Fruit fly (Drosophila melanogaster) whole organism, embryonic: Measurements from ENCODE around the gene CG10064.

Experiments used
- Atf6 ChIP-seq: fragments of 200-800 bp; sonication (Bioruptor generic); IDR thresholded peaks from 2 replicates; pipeline ENCODE4 v1.3.6; 2022; ENCODE audit warnings: missing biosample characterization, missing genetic modification characterization
- Blimp-1 ChIP-seq: fragments of 200-800 bp; sonication (Bioruptor generic); optimal IDR thresholded peaks from 3 replicates; lab custom pipeline; 2018; ENCODE audit warnings: missing biosample characterization, missing genetic modification characterization, mild to moderate bottlenecking, moderate library complexity, missing genetic modification reagents
- CG10366 ChIP-seq: fragments of 200-800 bp; sonication (Bioruptor generic); IDR thresholded peaks from 2 replicates; pipeline ENCODE4 v1.3.6; 2022; ENCODE audit warnings: missing biosample characterization, missing genetic modification characterization
- CG11093 ChIP-seq: fragments of 200-800 bp; sonication (Bioruptor generic); IDR thresholded peaks from 3 replicates; pipeline ENCODE4 v1.3.6; 2022; ENCODE audit warnings: missing biosample characterization, missing genetic modification characterization
- CG11456 ChIP-seq: fragments of 200-800 bp; sonication (Bioruptor generic); IDR thresholded peaks from 3 replicates; pipeline ENCODE4 v1.3.6; 2022; ENCODE audit warnings: missing biosample characterization, missing genetic modification characterization
- CG11723 ChIP-seq: fragments of 200-800 bp; sonication (Bioruptor generic); optimal IDR thresholded peaks from 2 replicates; lab custom pipeline; 2017; ENCODE audit warnings: missing biosample characterization, mild to moderate bottlenecking, missing genetic modification characterization
- CG12236 ChIP-seq: fragments of 200-800 bp; sonication (Bioruptor generic); optimal IDR thresholded peaks from 2 replicates; lab custom pipeline; 2016; ENCODE audit warnings: missing biosample characterization, missing genetic modification characterization
- CG12391 ChIP-seq: fragments of 200-800 bp; sonication (Bioruptor generic); optimal IDR thresholded peaks from 3 replicates; lab custom pipeline; 2018; ENCODE audit warnings: missing biosample characterization, mild to moderate bottlenecking, missing genetic modification characterization, moderate library complexity
- CG14710 ChIP-seq: fragments of 200-800 bp; sonication (Bioruptor generic); optimal IDR thresholded peaks from 3 replicates; lab custom pipeline; 2019; ENCODE audit warnings: missing biosample characterization, mild to moderate bottlenecking, missing genetic modification characterization, moderate library complexity
- CG1647 ChIP-seq: fragments of 200-800 bp; sonication (Bioruptor generic); optimal IDR thresholded peaks from 3 replicates; lab custom pipeline; 2016; ENCODE audit warnings: missing biosample characterization, missing genetic modification characterization
- CG16815 ChIP-seq: fragments of 200-800 bp; sonication (Bioruptor generic); optimal IDR thresholded peaks from 3 replicates; lab custom pipeline; 2017; ENCODE audit warnings: missing biosample characterization, mild to moderate bottlenecking, missing genetic modification characterization
- CG17186 ChIP-seq: fragments of 200-800 bp; sonication (Bioruptor generic); optimal IDR thresholded peaks from 3 replicates; lab custom pipeline; 2017; ENCODE audit warnings: missing biosample characterization, missing genetic modification reagents, missing genetic modification characterization
- CG32532 ChIP-seq: fragments of 200-800 bp; sonication (Bioruptor generic); IDR thresholded peaks from 2 replicates; pipeline ENCODE4 v1.3.6; 2022; ENCODE audit warnings: missing biosample characterization, missing genetic modification characterization
- CG33557 ChIP-seq: fragments of 200-800 bp; sonication (Bioruptor generic); optimal IDR thresholded peaks from 2 replicates; lab custom pipeline; 2019; ENCODE audit warnings: missing biosample characterization, mild to moderate bottlenecking, missing genetic modification characterization, moderate library complexity
- CG43689 ChIP-seq: fragments of 200-800 bp; sonication (Bioruptor generic); IDR thresholded peaks from 2 replicates; pipeline ENCODE4 v1.3.6; 2022; ENCODE audit warnings: missing biosample characterization, missing genetic modification characterization
- CG6272 ChIP-seq: fragments of 200-800 bp; sonication (Bioruptor generic); IDR thresholded peaks from 2 replicates; pipeline ENCODE4 v1.3.6; 2022; ENCODE audit warnings: missing biosample characterization, missing genetic modification characterization
- CG7556 ChIP-seq: fragments of 200-800 bp; sonication (Bioruptor generic); optimal IDR thresholded peaks from 2 replicates; lab custom pipeline; 2017; ENCODE audit warnings: missing biosample characterization, mild to moderate bottlenecking, missing genetic modification characterization
- CG7987 ChIP-seq: fragments of 200-800 bp; sonication (Bioruptor generic); optimal IDR thresholded peaks from 2 replicates; lab custom pipeline; 2018; ENCODE audit warnings: missing biosample characterization, mild to moderate bottlenecking, missing genetic modification characterization, moderate library complexity
- CG9817 ChIP-seq: fragments of 200-800 bp; sonication (Bioruptor generic); optimal IDR thresholded peaks from 2 replicates; lab custom pipeline; 2018; ENCODE audit warnings: missing biosample characterization, mild to moderate bottlenecking, missing genetic modification characterization, moderate library complexity
- D ChIP-seq, 2 experiments: fragments of 200-800 bp in 1 of 2; fragments of >200 bp in 1 of 2; sonication (Bioruptor generic) in 1 of 2; optimal IDR thresholded peaks; 2 replicates in 1 of 2; 3 replicates in 1 of 2; lab custom pipeline; 2017; ENCODE audit warnings: mild to moderate bottlenecking in 1 of 2, missing biosample characterization in 1 of 2, missing genetic modification characterization in 1 of 2, missing genetic modification reagents in 1 of 2
- Dfd ChIP-seq, 2 experiments: fragments of >200 bp; optimal IDR thresholded peaks; 2 replicates each; lab custom pipeline; 2017; ENCODE audit warnings: missing biosample characterization in 2 of 2, missing genetic modification characterization in 2 of 2
- Doc2 ChIP-seq: fragments of 200-800 bp; sonication (Bioruptor generic); IDR thresholded peaks from 2 replicates; pipeline ENCODE4 v1.3.6; 2022; ENCODE audit warnings: missing biosample characterization, missing genetic modification characterization
- E2f2 ChIP-seq: fragments of 200-800 bp; sonication (Bioruptor generic); IDR thresholded peaks from 2 replicates; pipeline ENCODE4 v1.3.6; 2022; ENCODE audit warnings: missing biosample characterization, missing genetic modification characterization
- Lhr ChIP-seq: fragments of 200-800 bp; sonication (Bioruptor generic); optimal IDR thresholded peaks from 3 replicates; lab custom pipeline; 2017; ENCODE audit warnings: mild to moderate bottlenecking, missing biosample characterization, missing genetic modification reagents, missing genetic modification characterization
- Lim3 ChIP-seq: fragments of 200-800 bp; sonication (Bioruptor generic); IDR thresholded peaks from 2 replicates; pipeline ENCODE4 v1.3.6; 2022; ENCODE audit warnings: missing biosample characterization, missing genetic modification characterization
- Mad ChIP-seq: fragments of 200-800 bp; sonication (Bioruptor generic); optimal IDR thresholded peaks from 2 replicates; lab custom pipeline; 2016; ENCODE audit warnings: missing biosample characterization, missing genetic modification characterization
- NC2α ChIP-seq: fragments of 200-800 bp; sonication (Bioruptor generic); optimal IDR thresholded peaks from 2 replicates; lab custom pipeline; 2016; ENCODE audit warnings: missing biosample characterization, missing genetic modification characterization
- Pdp1 ChIP-seq, 2 experiments: fragments of 200-800 bp; sonication (Bioruptor generic); optimal IDR thresholded peaks; 3 replicates each; lab custom pipeline; 2016; ENCODE audit warnings: missing biosample characterization in 2 of 2, missing genetic modification characterization in 2 of 2, mild to moderate bottlenecking in 1 of 2, moderate library complexity in 1 of 2
- Sin3A ChIP-seq: fragments of >200 bp; optimal IDR thresholded peaks from 2 replicates; lab custom pipeline; 2018
- Six4 ChIP-seq: fragments of 200-800 bp; sonication (Bioruptor generic); optimal IDR thresholded peaks from 2 replicates; lab custom pipeline; 2016; ENCODE audit warnings: missing biosample characterization, missing genetic modification characterization
- Xrp1 ChIP-seq: fragments of 200-800 bp; sonication (Bioruptor generic); IDR thresholded peaks from 2 replicates; pipeline ENCODE4 v1.3.6; 2022; ENCODE audit warnings: missing biosample characterization, missing genetic modification characterization
- ap ChIP-seq: fragments of 200-800 bp; sonication (Bioruptor generic); IDR thresholded peaks from 2 replicates; pipeline ENCODE4 v1.3.6; 2022; ENCODE audit warnings: missing biosample characterization, missing genetic modification characterization
- caup ChIP-seq: fragments of 200-800 bp; sonication (Bioruptor generic); optimal IDR thresholded peaks from 3 replicates; lab custom pipeline; 2017; ENCODE audit warnings: missing biosample characterization, mild to moderate bottlenecking, missing genetic modification characterization, moderate library complexity; ENCODE audit not compliant: severe bottlenecking
- danr ChIP-seq: fragments of 200-800 bp; sonication (Bioruptor generic); IDR thresholded peaks from 2 replicates; pipeline ENCODE4 v1.3.6; 2022; ENCODE audit warnings: missing biosample characterization, missing genetic modification characterization
- fd3F ChIP-seq: fragments of 200-800 bp; sonication (Bioruptor generic); optimal IDR thresholded peaks from 2 replicates; lab custom pipeline; 2018; ENCODE audit warnings: missing biosample characterization, mild to moderate bottlenecking, missing genetic modification characterization, moderate library complexity
- fd64A ChIP-seq: fragments of 200-800 bp; sonication (Bioruptor generic); optimal IDR thresholded peaks from 3 replicates; lab custom pipeline; 2018; ENCODE audit warnings: missing biosample characterization, mild to moderate bottlenecking, missing genetic modification characterization
- gfzf ChIP-seq: fragments of 200-800 bp; sonication (Bioruptor generic); optimal IDR thresholded peaks from 2 replicates; lab custom pipeline; 2016; ENCODE audit warnings: missing biosample characterization, mild to moderate bottlenecking, missing genetic modification characterization, moderate library complexity
- ind ChIP-seq: fragments of 200-800 bp; sonication (Bioruptor generic); optimal IDR thresholded peaks from 3 replicates; lab custom pipeline; 2016; ENCODE audit warnings: missing biosample characterization, missing genetic modification characterization
- ken ChIP-seq: fragments of 200-800 bp; sonication (Bioruptor generic); IDR thresholded peaks from 3 replicates; pipeline ENCODE4 v1.3.6; 2022; ENCODE audit warnings: missing biosample characterization, missing genetic modification characterization
- kni ChIP-seq: fragments of 200-800 bp; sonication (Bioruptor generic); optimal IDR thresholded peaks from 3 replicates; lab custom pipeline; 2017; ENCODE audit warnings: mild to moderate bottlenecking, missing biosample characterization, missing genetic modification reagents, missing genetic modification characterization
- luna ChIP-seq: fragments of 200-800 bp; sonication (Bioruptor generic); optimal IDR thresholded peaks from 2 replicates; lab custom pipeline; 2016; ENCODE audit warnings: missing biosample characterization, missing genetic modification characterization
- maf-S ChIP-seq: fragments of 200-800 bp; sonication (Bioruptor generic); optimal IDR thresholded peaks from 2 replicates; lab custom pipeline; 2016; ENCODE audit warnings: missing biosample characterization, missing genetic modification characterization
- nmo ChIP-seq: fragments of 200-800 bp; sonication (Bioruptor generic); optimal IDR thresholded peaks from 2 replicates; lab custom pipeline; 2018; ENCODE audit warnings: missing biosample characterization, mild to moderate bottlenecking, missing genetic modification characterization, moderate library complexity
- p53 ChIP-seq: fragments of 200-800 bp; sonication (Bioruptor generic); optimal IDR thresholded peaks from 2 replicates; lab custom pipeline; 2016; ENCODE audit warnings: missing biosample characterization, missing genetic modification characterization
- peb ChIP-seq: fragments of 200-800 bp; sonication (Bioruptor generic); IDR thresholded peaks from 2 replicates; pipeline ENCODE4 v1.3.6; 2022; ENCODE audit warnings: missing biosample characterization, missing genetic modification characterization
- repo ChIP-seq: fragments of 200-800 bp; sonication (Bioruptor generic); optimal IDR thresholded peaks from 2 replicates; lab custom pipeline; 2016; ENCODE audit warnings: missing biosample characterization, missing genetic modification characterization
- sima ChIP-seq: fragments of 200-800 bp; sonication (Bioruptor generic); optimal IDR thresholded peaks from 2 replicates; lab custom pipeline; 2016; ENCODE audit warnings: missing biosample characterization, missing genetic modification characterization
- sob ChIP-seq: fragments of 200-800 bp; sonication (Bioruptor generic); IDR thresholded peaks from 2 replicates; pipeline ENCODE4 v1.3.6; 2022; ENCODE audit warnings: missing biosample characterization, missing genetic modification characterization
- ssp ChIP-seq: fragments of 200-800 bp; sonication (Bioruptor generic); IDR thresholded peaks from 2 replicates; pipeline ENCODE4 v1.3.6; 2022; ENCODE audit warnings: missing biosample characterization, missing genetic modification characterization
- tap ChIP-seq: fragments of 200-800 bp; optimal IDR thresholded peaks from 3 replicates; lab custom pipeline; 2019; ENCODE audit warnings: missing biosample characterization, mild to moderate bottlenecking, missing genetic modification characterization, moderate library complexity
- tin ChIP-seq: fragments of 200-800 bp; sonication (Bioruptor generic); optimal IDR thresholded peaks from 3 replicates; lab custom pipeline; 2016; ENCODE audit warnings: missing biosample characterization, missing genetic modification characterization

The CG10064 gene

DNA sequence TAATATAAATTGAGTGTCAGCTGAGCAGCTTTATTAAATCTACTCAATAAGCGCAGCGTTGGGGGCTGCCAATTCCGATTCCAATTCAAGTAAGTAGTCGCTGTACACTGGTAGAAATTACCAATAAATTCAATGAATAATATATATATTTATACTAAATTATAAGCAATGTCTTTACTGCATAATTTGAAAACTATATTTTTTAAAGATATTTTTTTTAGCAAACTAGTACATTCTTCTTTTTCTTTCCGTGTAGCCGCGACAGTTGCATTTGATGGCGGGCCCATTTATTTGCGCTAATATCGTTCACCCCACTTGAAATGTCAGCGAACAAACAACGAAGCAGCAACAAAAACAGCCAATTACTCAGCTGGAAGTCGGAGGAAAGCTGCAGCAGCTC is 9.7 kb upstream of the CG10064 start (continued):
- TF ChIP-seq NC2α (GFP tag; lab: Kevin White, UChicago) (no peak), Lhr (GFP tag; lab: Kevin White, UChicago) (peak; percentile 3), ap (GFP tag; lab: Robert Waterston, UW) (peak; percentile 41; the same call in 1 of the 2 replicates), repo (GFP tag; lab: Kevin White, UChicago) (no peak), Mad (GFP tag; lab: Kevin White, UChicago) (no peak), CG11456 (GFP tag; lab: Robert Waterston, UW) (peak; percentile 45; the same call in 1 of the 3 replicates), ind (peak; percentile 49), ken (GFP tag; lab: Robert Waterston, UW) (peak; percentile 58; the same call in 1 of the 3 replicates), maf-S (GFP tag; lab: Kevin White, UChicago) (no peak), CG16815 (peak; percentile 42), tap (tag; lab: Kevin White, UChicago) (peak; percentile 26), Lim3 (GFP tag; lab: Robert Waterston, UW) (peak; percentile 52; the same call in 1 of the 2 replicates), CG12391 (tag; lab: Kevin White, UChicago) (peak; percentile 75), CG17186 (GFP tag; lab: Kevin White, UChicago) (no peak), Doc2 (no peak), Six4 (GFP tag; lab: Kevin White, UChicago) (peak; percentile 60), D (optimal IDR thresholded peaks at IDR 0.05; lab: Kevin White, UChicago) (no peak), D (GFP tag; optimal IDR thresholded peaks at IDR 0.05; lab: Kevin White, UChicago) (peak; percentile 56), Atf6 (GFP tag; lab: Robert Waterston, UW) (no peak), CG9817 (no peak), sima (GFP tag; lab: Kevin White, UChicago) (no peak), CG14710 (peak; percentile 61), CG7987 (GFP tag; lab: Kevin White, UChicago) (no peak), Blimp-1 (peak; percentile 72), kni (GFP tag; lab: Kevin White, UChicago) (no peak), luna (GFP tag; lab: Kevin White, UChicago) (no peak), Sin3A (lab: Kevin White, UChicago) (no peak), ssp (GFP tag; lab: Robert Waterston, UW) (peak; percentile 43; the same call in 1 of the 2 replicates), CG1647 (GFP tag; lab: Kevin White, UChicago) (no peak), peb (GFP tag; lab: Robert Waterston, UW) (no peak), Dfd (GFP tag; optimal IDR thresholded peaks at IDR 0.05; lab: Kevin White, UChicago) (no peak), sob (GFP tag; lab: Robert Waterston, UW) (no peak; the same call in 1 of the 2 replicates), E2f2 (GFP tag; lab: Robert Waterston, UW) (peak; percentile 28; the same call in 1 of the 2 replicates), caup (GFP tag; lab: Kevin White, UChicago) (peak; percentile 44), CG11723 (GFP tag; lab: Kevin White, UChicago) (no peak), Pdp1 (GFP tag; optimal IDR thresholded peaks at IDR 0.05; lab: Kevin White, UChicago) (no peak), CG33557 (GFP tag; lab: Kevin White, UChicago) (no peak), danr (0 out of 2 replicates have a peak, but pooled peaks have one; percentile 18), CG32532 (peak; percentile 44; the same call in 1 of the 2 replicates), CG10366 (GFP tag; lab: Robert Waterston, UW) (peak; percentile 64), fd3F (GFP tag; lab: Kevin White, UChicago) (peak; percentile 9), CG12236 (no peak), nmo (peak; percentile 65), CG7556 (peak; percentile 40), gfzf (GFP tag; lab: Kevin White, UChicago) (no peak), CG11093 (GFP tag; lab: Robert Waterston, UW) (peak; percentile 33; the same call in 1 of the 3 replicates), fd64A (GFP tag; lab: Kevin White, UChicago) (no peak), CG6272 (GFP tag; lab: Robert Waterston, UW) (no peak), Xrp1 (GFP tag; lab: Robert Waterston, UW) (peak; percentile 63), p53 (GFP tag; lab: Kevin White, UChicago) (no peak), CG43689 (GFP tag; lab: Robert Waterston, UW) (peak; percentile 47; the same call in 1 of the 2 replicates), tin (GFP tag; lab: Kevin White, UChicago) (peak; percentile 66)
